Worm (Caenorhabditis elegans) whole organism, late embryonic: Measurements from ENCODE around the gene F11F1.1.

Experiments used
- ahr-1 ChIP-seq: sonication (generic microtip); optimal IDR thresholded peaks from 2 replicates; lab custom pipeline; 2016; ENCODE audit warnings: missing genetic modification characterization, missing compliant biosample characterization
- ceh-6 ChIP-seq: fragments of 200-800 bp; sonication (Bioruptor generic); optimal IDR thresholded peaks from 2 replicates; lab custom pipeline; 2018; ENCODE audit warnings: mild to moderate bottlenecking, missing genetic modification characterization, missing compliant biosample characterization
- madf-2 ChIP-seq: sonication (generic microtip); optimal IDR thresholded peaks from 2 replicates; lab custom pipeline; 2017; ENCODE audit warnings: missing genetic modification characterization, missing compliant biosample characterization
- odd-2 ChIP-seq: sonication (generic microtip); optimal IDR thresholded peaks from 2 replicates; lab custom pipeline; 2017; ENCODE audit warnings: antibody characterized with exemption, mild to moderate bottlenecking, missing genetic modification characterization, missing compliant biosample characterization
- sdc-2 ChIP-seq: sonication (generic microtip); optimal IDR thresholded peaks from 2 replicates; lab custom pipeline; 2016; ENCODE audit warnings: missing genotype, missing genetic modification characterization, missing compliant biosample characterization

DNA sequence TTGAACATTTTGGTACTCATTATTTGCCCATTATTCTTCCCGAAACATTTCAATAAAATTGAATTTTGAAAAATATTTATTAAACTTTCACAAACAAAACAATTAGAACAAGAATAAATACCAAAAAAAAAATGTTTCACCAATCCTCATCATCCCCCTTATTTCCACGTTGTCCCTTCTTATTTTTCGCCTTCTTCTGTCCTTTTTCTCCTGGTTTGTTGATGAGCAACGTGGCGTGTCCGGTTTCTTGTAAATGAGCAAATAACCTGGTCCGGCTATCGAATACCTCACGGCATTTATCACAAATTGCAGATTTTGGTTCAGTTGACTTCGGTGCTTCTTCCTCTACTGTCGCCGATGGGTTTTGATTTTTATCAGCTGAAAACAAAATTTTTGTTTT lies 4.6 kb upstream of the F11F1.1 start:
- TF ChIP-seq ceh-6 (GFP tag; lab: Kevin White, UChicago) (no peak), madf-2 (no peak), odd-2 (tag; lab: Kevin White, UChicago) (no peak), ahr-1 (tag; lab: Kevin White, UChicago) (no peak), sdc-2 (tag; lab: Kevin White, UChicago) (no peak)
